Fruit fly (Drosophila melanogaster) whole organism, embryonic: ENCODE results near the gene CG15155.

Experiments used
- CG11398 ChIP-seq: fragments of 200-800 bp; sonication (Bioruptor generic); optimal IDR thresholded peaks from 2 replicates; lab custom pipeline; 2016; ENCODE audit warnings: missing biosample characterization, missing genetic modification characterization
- CG1233 ChIP-seq: fragments of 200-800 bp; sonication (Bioruptor generic); optimal IDR thresholded peaks from 4 replicates; lab custom pipeline; 2018; ENCODE audit warnings: missing biosample characterization, mild to moderate bottlenecking, missing genetic modification characterization
- CG13296 ChIP-seq: fragments of 200-800 bp; sonication (Bioruptor generic); optimal IDR thresholded peaks from 3 replicates; lab custom pipeline; 2018; ENCODE audit warnings: missing biosample characterization, mild to moderate bottlenecking, missing genetic modification characterization
- CG14965 ChIP-seq: fragments of 200-800 bp; sonication (Bioruptor generic); optimal IDR thresholded peaks from 2 replicates; lab custom pipeline; 2016; ENCODE audit warnings: missing biosample characterization, missing genetic modification characterization, borderline replicate concordance
- CG17802 ChIP-seq: fragments of 200-800 bp; sonication (Bioruptor generic); optimal IDR thresholded peaks from 2 replicates; lab custom pipeline; 2018; ENCODE audit warnings: missing biosample characterization, mild to moderate bottlenecking, missing genetic modification characterization, moderate library complexity
- CG17829 ChIP-seq: fragments of 200-800 bp; optimal IDR thresholded peaks from 2 replicates; lab custom pipeline; 2019; ENCODE audit warnings: missing biosample characterization, mild to moderate bottlenecking, missing genetic modification characterization, moderate library complexity
- CG17912 ChIP-seq: fragments of 200-800 bp; sonication (Bioruptor generic); optimal IDR thresholded peaks from 2 replicates; lab custom pipeline; 2018; ENCODE audit warnings: missing biosample characterization, mild to moderate bottlenecking, missing genetic modification characterization
- CG18476 ChIP-seq: fragments of 200-800 bp; sonication (Bioruptor generic); optimal IDR thresholded peaks from 2 replicates; lab custom pipeline; 2016; ENCODE audit warnings: missing biosample characterization, mild to moderate bottlenecking, missing genetic modification characterization
- CG2129 ChIP-seq: fragments of 200-800 bp; sonication (Bioruptor generic); IDR thresholded peaks from 2 replicates; pipeline ENCODE4 v1.3.6; 2022; ENCODE audit warnings: missing biosample characterization, missing genetic modification characterization; ENCODE audit not compliant: partially characterized antibody
- CG2712 ChIP-seq: fragments of 200-800 bp; optimal IDR thresholded peaks from 3 replicates; lab custom pipeline; 2019; ENCODE audit warnings: missing biosample characterization, mild to moderate bottlenecking, missing genetic modification characterization, moderate library complexity
- CG3065 ChIP-seq: fragments of 200-800 bp; sonication (Bioruptor generic); optimal IDR thresholded peaks from 2 replicates; lab custom pipeline; 2016; ENCODE audit warnings: missing biosample characterization, missing genetic modification characterization
- CG3726 ChIP-seq: fragments of 200-800 bp; sonication (Bioruptor generic); IDR thresholded peaks from 3 replicates; pipeline ENCODE4, ENCODE4 v1.3.6; 2022; ENCODE audit warnings: missing biosample characterization, missing genetic modification characterization
- CG6654 ChIP-seq: fragments of 200-800 bp; sonication (Bioruptor generic); optimal IDR thresholded peaks from 2 replicates; lab custom pipeline; 2017; ENCODE audit warnings: missing biosample characterization, mild to moderate bottlenecking, missing genetic modification characterization
- CG6689 ChIP-seq: fragments of 200-800 bp; sonication (Bioruptor generic); IDR thresholded peaks from 2 replicates; pipeline ENCODE4 v1.3.6; 2022; ENCODE audit warnings: missing biosample characterization, missing genetic modification characterization
- CG6765 ChIP-seq: fragments of 200-800 bp; sonication (Bioruptor generic); optimal IDR thresholded peaks from 3 replicates; lab custom pipeline; 2017; ENCODE audit warnings: missing biosample characterization, mild to moderate bottlenecking, missing genetic modification characterization
- CG7745 ChIP-seq: fragments of 200-800 bp; sonication (Bioruptor generic); optimal IDR thresholded peaks from 2 replicates; lab custom pipeline; 2018; ENCODE audit warnings: missing biosample characterization, mild to moderate bottlenecking, missing genetic modification characterization, moderate library complexity
- CkIIα-i1 ChIP-seq: fragments of 200-800 bp; sonication (Bioruptor generic); IDR thresholded peaks from 2 replicates; pipeline ENCODE4 v1.3.6; 2022; ENCODE audit warnings: missing biosample characterization, missing genetic modification characterization
- CoRest ChIP-seq: fragments of 200-800 bp; sonication (Bioruptor generic); optimal IDR thresholded peaks from 3 replicates; lab custom pipeline; 2018; ENCODE audit warnings: missing biosample characterization, mild to moderate bottlenecking, missing genetic modification characterization, moderate library complexity
- ERR ChIP-seq: fragments of 200-800 bp; sonication (Bioruptor generic); optimal IDR thresholded peaks from 2 replicates; lab custom pipeline; 2016; ENCODE audit warnings: missing biosample characterization, missing genetic modification characterization
- Fer2 ChIP-seq: fragments of 200-800 bp; sonication (Bioruptor generic); optimal IDR thresholded peaks from 2 replicates; lab custom pipeline; 2018; ENCODE audit warnings: missing biosample characterization, mild to moderate bottlenecking, missing genetic modification characterization, moderate library complexity
- H15 ChIP-seq: fragments of 200-800 bp; sonication (Bioruptor generic); IDR thresholded peaks from 3 replicates; pipeline ENCODE4 v1.3.6; 2022; ENCODE audit warnings: missing biosample characterization, missing genetic modification characterization
- HHEX ChIP-seq: fragments of 200-800 bp; sonication (Bioruptor generic); optimal IDR thresholded peaks from 3 replicates; lab custom pipeline; 2017; ENCODE audit warnings: missing biosample characterization, mild to moderate bottlenecking, missing genetic modification characterization, missing genetic modification reagents
- Hmx ChIP-seq: fragments of 200-800 bp; sonication (Bioruptor generic); optimal IDR thresholded peaks from 2 replicates; lab custom pipeline; 2016; ENCODE audit warnings: missing biosample characterization, missing genetic modification characterization
- Side ChIP-seq: fragments of 200-800 bp; sonication (Bioruptor generic); optimal IDR thresholded peaks from 2 replicates; lab custom pipeline; 2016; ENCODE audit warnings: missing biosample characterization, missing genetic modification characterization
- ato ChIP-seq: fragments of 200-800 bp; sonication (Bioruptor generic); IDR thresholded peaks from 2 replicates; pipeline ENCODE4 v1.3.6; 2022; ENCODE audit warnings: missing biosample characterization, missing genetic modification characterization; ENCODE audit not compliant: partially characterized antibody
- bbx ChIP-seq: fragments of 200-800 bp; sonication (Bioruptor generic); IDR thresholded peaks from 2 replicates; pipeline ENCODE4 v1.3.6; 2022; ENCODE audit warnings: missing biosample characterization, missing genetic modification characterization; ENCODE audit not compliant: partially characterized antibody
- corto ChIP-seq: fragments of 200-800 bp; sonication (Bioruptor generic); optimal IDR thresholded peaks from 2 replicates; lab custom pipeline; 2016; ENCODE audit warnings: missing biosample characterization, mild to moderate bottlenecking, missing genetic modification characterization, moderate library complexity
- croc ChIP-seq: fragments of 200-800 bp; sonication (Bioruptor generic); conservative IDR thresholded peaks from 3 replicates; pipeline ENCODE4 v1.3.6; 2022; ENCODE audit warnings: missing biosample characterization, missing genetic modification characterization
- dm ChIP-seq: fragments of 200-800 bp; sonication (Bioruptor generic); optimal IDR thresholded peaks from 3 replicates; lab custom pipeline; 2016; ENCODE audit warnings: missing biosample characterization, missing genetic modification characterization
- fd3F ChIP-seq: fragments of 200-800 bp; sonication (Bioruptor generic); optimal IDR thresholded peaks from 2 replicates; lab custom pipeline; 2018; ENCODE audit warnings: missing biosample characterization, mild to moderate bottlenecking, missing genetic modification characterization, moderate library complexity
- ftz-f1 ChIP-seq: fragments of 200-800 bp; sonication (Bioruptor generic); optimal IDR thresholded peaks from 2 replicates; lab custom pipeline; 2016; ENCODE audit warnings: missing biosample characterization, missing genetic modification characterization
- h ChIP-seq: fragments of >200 bp; optimal IDR thresholded peaks from 2 replicates; lab custom pipeline; 2017
- hb ChIP-seq: fragments of 200-800 bp; sonication (Bioruptor generic); IDR thresholded peaks from 3 replicates; pipeline ENCODE4 v1.3.6; 2022; ENCODE audit warnings: missing biosample characterization, missing genetic modification characterization; ENCODE audit not compliant: partially characterized antibody
- hkb ChIP-seq, 2 experiments: fragments of 200-800 bp in 1 of 2; fragments of >200 bp in 1 of 2; sonication (Bioruptor generic) in 1 of 2; IDR thresholded peaks in 1 of 2; optimal IDR thresholded peaks in 1 of 2; 2 replicates each; pipeline versions ENCODE4 v1.3.6 to Lab custom; 2017 to 2022; ENCODE audit warnings: missing biosample characterization in 1 of 2, missing genetic modification characterization in 1 of 2
- hth ChIP-seq: fragments of >200 bp; optimal IDR thresholded peaks from 2 replicates; lab custom pipeline; 2017; ENCODE audit warnings: inconsistent platforms
- jumu ChIP-seq: fragments of 200-800 bp; sonication (Bioruptor generic); optimal IDR thresholded peaks from 3 replicates; lab custom pipeline; 2016; ENCODE audit warnings: missing biosample characterization, missing genetic modification characterization
- lmd ChIP-seq: fragments of 200-800 bp; sonication (Bioruptor generic); IDR thresholded peaks from 2 replicates; pipeline ENCODE4 v1.3.6; 2022; ENCODE audit warnings: missing biosample characterization, missing genetic modification characterization
- mam ChIP-seq: fragments of 200-800 bp; sonication (Bioruptor generic); optimal IDR thresholded peaks from 3 replicates; lab custom pipeline; 2016; ENCODE audit warnings: missing biosample characterization, missing genetic modification characterization
- mirr ChIP-seq: fragments of 200-800 bp; sonication (Bioruptor generic); optimal IDR thresholded peaks from 3 replicates; lab custom pipeline; 2018; ENCODE audit warnings: missing biosample characterization, mild to moderate bottlenecking, missing genetic modification characterization
- oc ChIP-seq: fragments of 200-800 bp; sonication (Bioruptor generic); optimal IDR thresholded peaks from 2 replicates; lab custom pipeline; 2018; ENCODE audit warnings: missing biosample characterization, mild to moderate bottlenecking, missing genetic modification characterization, moderate library complexity
- psq ChIP-seq: fragments of 200-800 bp; sonication (Bioruptor generic); optimal IDR thresholded peaks from 2 replicates; lab custom pipeline; 2017; ENCODE audit warnings: missing biosample characterization, missing genetic modification characterization
- repo ChIP-seq: fragments of 200-800 bp; sonication (Bioruptor generic); optimal IDR thresholded peaks from 2 replicates; lab custom pipeline; 2016; ENCODE audit warnings: missing biosample characterization, missing genetic modification characterization
- salm ChIP-seq: fragments of 200-800 bp; sonication (Bioruptor generic); optimal IDR thresholded peaks from 2 replicates; lab custom pipeline; 2018; ENCODE audit warnings: missing biosample characterization, mild to moderate bottlenecking, missing genetic modification characterization
- sens-2 ChIP-seq: fragments of 200-800 bp; sonication (Bioruptor generic); IDR thresholded peaks from 2 replicates; pipeline ENCODE4 v1.3.6; 2022; ENCODE audit warnings: missing biosample characterization, missing genetic modification characterization
- sna ChIP-seq: fragments of 200-800 bp; sonication (Bioruptor generic); IDR thresholded peaks from 2 replicates; pipeline ENCODE4 v1.3.6; 2022; ENCODE audit warnings: missing biosample characterization, missing genetic modification characterization; ENCODE audit not compliant: partially characterized antibody
- sr ChIP-seq: fragments of 200-800 bp; sonication (Bioruptor generic); IDR thresholded peaks from 3 replicates; pipeline ENCODE4 v1.3.6; 2022; ENCODE audit warnings: missing biosample characterization, missing genetic modification characterization
- tll ChIP-seq, 2 experiments: fragments of 200-800 bp in 1 of 2; fragments of >200 bp in 1 of 2; sonication (Bioruptor generic) in 1 of 2; optimal IDR thresholded peaks; 2 replicates each; lab custom pipeline; 2017 to 2019; ENCODE audit warnings: missing biosample characterization in 2 of 2, missing genetic modification characterization in 2 of 2, mild to moderate bottlenecking in 1 of 2, moderate library complexity in 1 of 2
- twi ChIP-seq: fragments of 200-800 bp; optimal IDR thresholded peaks from 2 replicates; lab custom pipeline; 2019; ENCODE audit warnings: missing biosample characterization, mild to moderate bottlenecking, missing genetic modification characterization, moderate library complexity
- zfh1 ChIP-seq: fragments of 200-800 bp; sonication (Bioruptor generic); IDR thresholded peaks from 3 replicates; pipeline ENCODE4 v1.3.6; 2022; ENCODE audit warnings: missing biosample characterization, missing genetic modification characterization

CG15155 gene

dm6 chr2L:18148552-18149219, 6.0 kb upstream of the CG15155 start (continued):
- no peak; the same call in 1 of the 2 replicates for TF ChIP-seq CG6689 (GFP tag; lab: Robert Waterston, UW)
- no peak for TF ChIP-seq Hmx (GFP tag; lab: Kevin White, UChicago)
- TF ChIP-seq CkIIα-i1 (GFP tag; lab: Robert Waterston, UW), result 0 out of 2 replicates have a peak, but pooled peaks have one; percentile 29
- TF ChIP-seq h, result no peak
- TF ChIP-seq CG18476 (GFP tag; lab: Kevin White, UChicago), result no peak
- peak; percentile 42 for TF ChIP-seq repo (GFP tag; lab: Kevin White, UChicago)
- no peak for TF ChIP-seq twi (tag; lab: Kevin White, UChicago)
- TF ChIP-seq CG17912 (GFP tag; lab: Kevin White, UChicago), result peak; percentile 60
- TF ChIP-seq salm (tag; lab: Kevin White, UChicago), result peak; percentile 64
- 0 out of 2 replicates have a peak, but pooled peaks have one; percentile 6 for TF ChIP-seq sens-2
- peak; percentile 14 for TF ChIP-seq CG6654 (GFP tag; lab: Kevin White, UChicago)
- TF ChIP-seq mam (GFP tag; lab: Kevin White, UChicago), result no peak
- no peak for TF ChIP-seq corto (GFP tag; lab: Kevin White, UChicago)
- TF ChIP-seq jumu (GFP tag; lab: Kevin White, UChicago), result no peak
- peak; percentile 49 for TF ChIP-seq Side
- TF ChIP-seq H15 (GFP tag; lab: Robert Waterston, UW), result no peak
- TF ChIP-seq oc (tag; lab: Kevin White, UChicago), result peak; percentile 8
- no peak for TF ChIP-seq ERR (GFP tag; lab: Kevin White, UChicago)
- peak; percentile 66; the same call in 1 of the 3 replicates for TF ChIP-seq zfh1 (GFP tag; lab: Robert Waterston, UW)
- no peak for TF ChIP-seq CG3726 (GFP tag; lab: Robert Waterston, UW)
- TF ChIP-seq CG14965 (GFP tag; lab: Kevin White, UChicago), result no peak
- TF ChIP-seq ato (GFP tag; lab: Robert Waterston, UW), result no peak
- TF ChIP-seq CG2712 (tag; lab: Kevin White, UChicago), result peak; percentile 44
- TF ChIP-seq CG3065 (GFP tag; lab: Kevin White, UChicago), result peak; percentile 14
- TF ChIP-seq CG6765, result peak; percentile 72
- TF ChIP-seq HHEX (GFP tag; lab: Kevin White, UChicago), result peak; percentile 84
- TF ChIP-seq croc, result no peak
- TF ChIP-seq CoRest (tag; lab: Kevin White, UChicago), result peak; percentile 24
- peak; percentile 67 for TF ChIP-seq ftz-f1 (GFP tag; lab: Kevin White, UChicago)
- no peak for TF ChIP-seq hkb (optimal IDR thresholded peaks at IDR 0.05; lab: Kevin White, UChicago)
- TF ChIP-seq hkb (GFP tag; IDR thresholded peaks at IDR 0.05; lab: Robert Waterston, UW), result peak; percentile 82
- TF ChIP-seq CG11398 (GFP tag; lab: Kevin White, UChicago), result peak; percentile 72
- TF ChIP-seq hth (lab: Kevin White, UChicago), result no peak
- peak; percentile 25 for TF ChIP-seq CG17802 (tag; lab: Kevin White, UChicago)
- peak; percentile 31 for TF ChIP-seq psq (GFP tag; lab: Kevin White, UChicago)
- TF ChIP-seq CG2129 (GFP tag; lab: Robert Waterston, UW), result no peak
- TF ChIP-seq CG7745 (tag; lab: Kevin White, UChicago), result peak; percentile 3
- TF ChIP-seq tll (GFP tag; optimal IDR thresholded peaks at IDR 0.05; lab: Kevin White, UChicago), result no peak
- peak; percentile 16 for TF ChIP-seq CG17829 (tag; lab: Kevin White, UChicago)
- TF ChIP-seq dm (GFP tag; lab: Kevin White, UChicago), result peak; percentile 28
- TF ChIP-seq lmd, result peak; percentile 6; the same call in 1 of the 2 replicates
- TF ChIP-seq bbx (GFP tag; lab: Robert Waterston, UW), result no peak
- peak; percentile 22 for TF ChIP-seq fd3F (GFP tag; lab: Kevin White, UChicago)
- no peak for TF ChIP-seq sna (GFP tag; lab: Robert Waterston, UW)
- peak; percentile 88 for TF ChIP-seq CG1233
- TF ChIP-seq mirr (GFP tag; lab: Kevin White, UChicago), result peak; percentile 99
- TF ChIP-seq CG13296 (GFP tag; lab: Kevin White, UChicago), result peak; percentile 83
- peak; percentile 20 for TF ChIP-seq Fer2
- no peak for TF ChIP-seq hb (GFP tag; lab: Robert Waterston, UW)
- TF ChIP-seq sr (GFP tag; lab: Robert Waterston, UW), result peak; percentile 68; the same call in 2 of the 3 replicates
